Worm (Caenorhabditis elegans) whole organism, L1 larva: ENCODE data around the gene dnj-3.

Experiments
- ceh-82 ChIP-seq, 3 experiments: fragments of 150-350 bp in 1 of 3; sonication (generic microtip) in 2 of 3; optimal IDR thresholded peaks; 2 replicates each; lab custom pipeline; 2014 to 2017; ENCODE audit warnings: missing biosample characterization in 3 of 3, missing genetic modification characterization in 3 of 3
- ces-1 ChIP-seq: fragments of 150-350 bp; optimal IDR thresholded peaks from 2 replicates; lab custom pipeline; 2014; ENCODE audit warnings: missing biosample characterization, missing genetic modification reagents, missing genetic modification characterization
- jun-1 ChIP-seq: fragments of 150-350 bp; optimal IDR thresholded peaks from 2 replicates; lab custom pipeline; 2014; ENCODE audit warnings: missing biosample characterization, missing genetic modification reagents, missing genetic modification characterization
- lin-39 ChIP-seq: fragments of 150-350 bp; optimal IDR thresholded peaks from 2 replicates; lab custom pipeline; 2014; ENCODE audit warnings: missing biosample characterization, missing genetic modification reagents, missing genetic modification characterization
- nhr-11 ChIP-seq: fragments of 150-350 bp; optimal IDR thresholded peaks from 2 replicates; lab custom pipeline; 2014; ENCODE audit warnings: missing biosample characterization, missing genetic modification characterization
- nhr-20 ChIP-seq: sonication (generic microtip); optimal IDR thresholded peaks from 2 replicates; lab custom pipeline; 2016; ENCODE audit warnings: mild to moderate bottlenecking, missing genetic modification characterization, missing compliant biosample characterization
- nhr-28 ChIP-seq: fragments of 150-350 bp; optimal IDR thresholded peaks from 2 replicates; lab custom pipeline; 2014; ENCODE audit warnings: missing biosample characterization, missing genetic modification characterization
- nhr-84 ChIP-seq: sonication (generic microtip); optimal IDR thresholded peaks from 2 replicates; lab custom pipeline; 2017; ENCODE audit warnings: missing biosample characterization, missing genetic modification characterization
- pqm-1 ChIP-seq: sonication (generic microtip); optimal IDR thresholded peaks from 3 replicates; lab custom pipeline; 2017; ENCODE audit warnings: missing biosample characterization, missing genetic modification characterization
- rnt-1 ChIP-seq: sonication (generic microtip); optimal IDR thresholded peaks from 2 replicates; lab custom pipeline; 2016; ENCODE audit warnings: mild to moderate bottlenecking, missing genetic modification characterization, moderate library complexity, missing compliant biosample characterization
- unc-62 ChIP-seq: fragments of 150-350 bp; optimal IDR thresholded peaks from 2 replicates; lab custom pipeline; 2014; ENCODE audit warnings: missing biosample characterization, missing genetic modification reagents, missing genetic modification characterization
- ztf-4 ChIP-seq: fragments of 150-350 bp; optimal IDR thresholded peaks from 2 replicates; lab custom pipeline; 2014; ENCODE audit warnings: missing biosample characterization, missing genetic modification characterization

DNA sequence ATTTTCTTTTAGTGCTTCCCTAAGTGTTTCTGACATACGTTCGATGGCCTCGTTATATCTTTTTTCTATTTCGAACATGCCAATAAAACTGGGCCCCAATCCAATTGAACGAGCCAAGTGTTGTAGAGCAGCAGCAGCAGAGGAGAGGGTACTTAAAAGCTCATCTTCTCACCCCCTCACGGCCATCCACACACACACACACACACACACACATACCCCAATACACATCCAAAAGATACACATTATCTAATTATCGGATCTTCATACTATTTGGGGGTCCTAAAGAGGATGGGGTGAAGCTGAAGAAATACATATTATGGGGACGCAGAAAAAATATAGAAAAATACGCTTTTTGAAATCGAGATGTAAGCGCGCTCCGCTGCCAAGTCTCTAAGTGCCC is 4.3 kb downstream of the dnj-3 start:
- TF ChIP-seq nhr-11 (no peak), lin-39 (no peak), pqm-1 (tag; lab: Kevin White, UChicago) (no peak), jun-1 (no peak), nhr-20 (tag; lab: Kevin White, UChicago) (no peak), ceh-82 (tag; optimal IDR thresholded peaks at IDR 0.05; lab: Kevin White, UChicago) (no peak), rnt-1 (no peak), ztf-4 (no peak), unc-62 (GFP tag; lab: Kevin White, UChicago) (no peak), nhr-28 (tag; lab: Kevin White, UChicago) (no peak), ces-1 (GFP tag; lab: Kevin White, UChicago) (no peak), nhr-84 (tag; lab: Kevin White, UChicago) (no peak)
